Worm (Caenorhabditis elegans): ENCODE results near the gene mcd-1.

ce11 chrII:13899777-13900176 lies 11.4 kb downstream of the mcd-1 start:
- no peak for TF ChIP-seq him-1 (tag; optimal IDR thresholded peaks at IDR 0.05)
- TF ChIP-seq dao-5 (tag; optimal IDR thresholded peaks at IDR 0.05) = no peak

All from whole organism, L4/young adult.